Fruit fly (Drosophila melanogaster) whole organism, embryonic: Measurements from ENCODE around the gene sea.

ENCODE experiments used
- Awh ChIP-seq: fragments of 200-800 bp; sonication (Bioruptor generic); IDR thresholded peaks from 2 replicates; pipeline ENCODE4, ENCODE4 v1.3.6; 2022; ENCODE audit warnings: missing biosample characterization, missing genetic modification characterization
- CG10267 ChIP-seq: fragments of 200-800 bp; sonication (Bioruptor generic); optimal IDR thresholded peaks from 2 replicates; lab custom pipeline; 2018; ENCODE audit warnings: missing biosample characterization, mild to moderate bottlenecking, missing genetic modification characterization, moderate library complexity
- CG11085 ChIP-seq: fragments of 200-800 bp; sonication (Bioruptor generic); IDR thresholded peaks from 2 replicates; pipeline ENCODE4 v1.3.6; 2022; ENCODE audit warnings: missing biosample characterization, missing genetic modification characterization
- CG11504 ChIP-seq: fragments of 200-800 bp; sonication (Bioruptor generic); optimal IDR thresholded peaks from 3 replicates; lab custom pipeline; 2019; ENCODE audit warnings: missing biosample characterization, mild to moderate bottlenecking, missing genetic modification characterization, moderate library complexity
- CG12071 ChIP-seq: fragments of 200-800 bp; sonication (Bioruptor generic); optimal IDR thresholded peaks from 3 replicates; lab custom pipeline; 2018; ENCODE audit warnings: missing biosample characterization, mild to moderate bottlenecking, missing genetic modification characterization
- CG12219 ChIP-seq: fragments of 200-800 bp; sonication (Bioruptor generic); optimal IDR thresholded peaks from 3 replicates; lab custom pipeline; 2018; ENCODE audit warnings: missing biosample characterization, mild to moderate bottlenecking, missing genetic modification characterization
- CG12299 ChIP-seq: fragments of 200-800 bp; sonication (Bioruptor generic); optimal IDR thresholded peaks from 2 replicates; lab custom pipeline; 2018; ENCODE audit warnings: missing biosample characterization, mild to moderate bottlenecking, missing genetic modification characterization
- CG13123 ChIP-seq: fragments of 200-800 bp; sonication (Bioruptor generic); optimal IDR thresholded peaks from 2 replicates; lab custom pipeline; 2016; ENCODE audit warnings: missing biosample characterization, missing genetic modification characterization
- CG13287 ChIP-seq: fragments of 200-800 bp; sonication (Bioruptor generic); IDR thresholded peaks from 2 replicates; pipeline ENCODE4 v1.3.6; 2022; ENCODE audit warnings: missing biosample characterization, missing genetic modification characterization; ENCODE audit not compliant: partially characterized antibody
- CG30020 ChIP-seq: fragments of 200-800 bp; optimal IDR thresholded peaks from 2 replicates; lab custom pipeline; 2019; ENCODE audit warnings: missing biosample characterization, mild to moderate bottlenecking, missing genetic modification characterization, moderate library complexity
- CG3407 ChIP-seq: fragments of 200-800 bp; sonication (Bioruptor generic); optimal IDR thresholded peaks from 2 replicates; lab custom pipeline; 2018; ENCODE audit warnings: missing biosample characterization, mild to moderate bottlenecking, missing genetic modification characterization
- CG3847 ChIP-seq: fragments of 200-800 bp; sonication (Bioruptor generic); IDR thresholded peaks from 2 replicates; pipeline ENCODE4 v1.3.6; 2022; ENCODE audit warnings: missing biosample characterization, missing genetic modification characterization
- CG4360 ChIP-seq: fragments of 200-800 bp; sonication (Bioruptor generic); IDR thresholded peaks from 2 replicates; pipeline ENCODE4 v1.3.6; 2022; ENCODE audit warnings: missing biosample characterization, missing genetic modification characterization
- CG6765 ChIP-seq: fragments of 200-800 bp; sonication (Bioruptor generic); optimal IDR thresholded peaks from 3 replicates; lab custom pipeline; 2017; ENCODE audit warnings: missing biosample characterization, mild to moderate bottlenecking, missing genetic modification characterization
- CG7745 ChIP-seq: fragments of 200-800 bp; sonication (Bioruptor generic); optimal IDR thresholded peaks from 2 replicates; lab custom pipeline; 2018; ENCODE audit warnings: missing biosample characterization, mild to moderate bottlenecking, missing genetic modification characterization, moderate library complexity
- CG8478 ChIP-seq: fragments of >200 bp; optimal IDR thresholded peaks from 2 replicates; lab custom pipeline; 2018
- Drgx ChIP-seq: fragments of 200-800 bp; sonication (Bioruptor generic); IDR thresholded peaks from 2 replicates; pipeline ENCODE4 v1.3.6; 2022; ENCODE audit warnings: missing biosample characterization, missing genetic modification characterization
- Hr3 ChIP-seq: fragments of 200-800 bp; sonication (Bioruptor generic); optimal IDR thresholded peaks from 3 replicates; lab custom pipeline; 2016; ENCODE audit warnings: missing biosample characterization, missing genetic modification characterization
- Kr ChIP-seq: fragments of 200-800 bp; sonication (Bioruptor generic); optimal IDR thresholded peaks from 2 replicates; lab custom pipeline; 2017; ENCODE audit warnings: missing biosample characterization, mild to moderate bottlenecking, missing genetic modification characterization
- MBD-R2 ChIP-seq: fragments of 200-800 bp; sonication (Bioruptor generic); IDR thresholded peaks from 2 replicates; pipeline ENCODE4 v1.3.6; 2022; ENCODE audit warnings: missing biosample characterization, missing genetic modification characterization
- NC2α ChIP-seq: fragments of 200-800 bp; sonication (Bioruptor generic); optimal IDR thresholded peaks from 2 replicates; lab custom pipeline; 2016; ENCODE audit warnings: missing biosample characterization, missing genetic modification characterization
- Opbp ChIP-seq: fragments of 200-800 bp; sonication (Bioruptor generic); IDR thresholded peaks from 3 replicates; pipeline ENCODE4 v1.3.6; 2022; ENCODE audit warnings: missing biosample characterization, missing genetic modification characterization; ENCODE audit not compliant: partially characterized antibody
- Ravus ChIP-seq: fragments of 200-800 bp; sonication (Bioruptor generic); IDR thresholded peaks from 2 replicates; pipeline ENCODE4 v1.3.6; 2022; ENCODE audit warnings: missing biosample characterization, missing genetic modification characterization
- Rfx ChIP-seq: fragments of 200-800 bp; sonication (Bioruptor generic); IDR thresholded peaks from 2 replicates; pipeline ENCODE4 v1.3.6; 2022; ENCODE audit warnings: missing biosample characterization, missing genetic modification characterization
- Rx ChIP-seq: fragments of 200-800 bp; sonication (Bioruptor generic); IDR thresholded peaks from 2 replicates; pipeline ENCODE4 v1.3.6; 2022; ENCODE audit warnings: missing biosample characterization, missing genetic modification characterization
- abd-A ChIP-seq: fragments of 200-800 bp; sonication (Bioruptor generic); optimal IDR thresholded peaks from 3 replicates; lab custom pipeline; 2019; ENCODE audit warnings: missing biosample characterization, mild to moderate bottlenecking, missing genetic modification characterization, moderate library complexity
- bsh ChIP-seq, 2 experiments: fragments of 200-800 bp; sonication (Bioruptor generic); optimal IDR thresholded peaks; 2 replicates each; lab custom pipeline; 2017 to 2018; ENCODE audit warnings: mild to moderate bottlenecking in 2 of 2, missing biosample characterization in 2 of 2, missing genetic modification characterization in 2 of 2, moderate library complexity in 1 of 2
- cad ChIP-seq: fragments of >200 bp; optimal IDR thresholded peaks from 2 replicates; lab custom pipeline; 2017; ENCODE audit warnings: missing biosample characterization, missing genetic modification characterization
- ci ChIP-seq: fragments of 200-800 bp; sonication (Bioruptor generic); IDR thresholded peaks from 3 replicates; pipeline ENCODE4 v1.3.6; 2022; ENCODE audit warnings: missing biosample characterization, missing genetic modification characterization
- crol ChIP-seq: fragments of 200-800 bp; sonication (Bioruptor generic); IDR thresholded peaks from 2 replicates; pipeline ENCODE4 v1.3.6; 2022; ENCODE audit warnings: missing biosample characterization, missing genetic modification characterization
- grau ChIP-seq: fragments of 200-800 bp; optimal IDR thresholded peaks from 3 replicates; lab custom pipeline; 2019; ENCODE audit warnings: missing biosample characterization, mild to moderate bottlenecking, missing genetic modification characterization, moderate library complexity
- insv ChIP-seq, 2 experiments: fragments of 200-800 bp; sonication (Bioruptor generic); optimal IDR thresholded peaks; 3 replicates each; lab custom pipeline; 2016 to 2018; ENCODE audit warnings: missing biosample characterization in 2 of 2, missing genetic modification characterization in 2 of 2
- jing ChIP-seq: fragments of 200-800 bp; sonication (Bioruptor generic); optimal IDR thresholded peaks from 2 replicates; lab custom pipeline; 2018; ENCODE audit warnings: missing biosample characterization, mild to moderate bottlenecking, missing genetic modification characterization
- nerfin-1 ChIP-seq: fragments of 200-800 bp; sonication (Bioruptor generic); optimal IDR thresholded peaks from 3 replicates; lab custom pipeline; 2019; ENCODE audit warnings: missing biosample characterization, mild to moderate bottlenecking, missing genetic modification characterization, moderate library complexity
- pros ChIP-seq: fragments of 200-800 bp; sonication (Bioruptor generic); optimal IDR thresholded peaks from 3 replicates; lab custom pipeline; 2019; ENCODE audit warnings: missing biosample characterization, mild to moderate bottlenecking, missing genetic modification characterization, moderate library complexity
- rib ChIP-seq: fragments of 200-800 bp; sonication (Bioruptor generic); IDR thresholded peaks from 2 replicates; pipeline ENCODE4 v1.3.6; 2022; ENCODE audit warnings: missing biosample characterization, missing genetic modification characterization
- sd ChIP-seq: fragments of 200-800 bp; sonication (Bioruptor generic); optimal IDR thresholded peaks from 3 replicates; lab custom pipeline; 2018; ENCODE audit warnings: missing biosample characterization, mild to moderate bottlenecking, missing genetic modification characterization, moderate library complexity
- stwl ChIP-seq: fragments of 200-800 bp; sonication (Bioruptor generic); optimal IDR thresholded peaks from 3 replicates; lab custom pipeline; 2018; ENCODE audit warnings: missing biosample characterization, mild to moderate bottlenecking, missing genetic modification characterization, moderate library complexity
- sug ChIP-seq: fragments of 200-800 bp; optimal IDR thresholded peaks from 2 replicates; lab custom pipeline; 2019; ENCODE audit warnings: missing biosample characterization, mild to moderate bottlenecking, missing genetic modification characterization, moderate library complexity
- tll ChIP-seq, 2 experiments: fragments of 200-800 bp in 1 of 2; fragments of >200 bp in 1 of 2; sonication (Bioruptor generic) in 1 of 2; optimal IDR thresholded peaks; 2 replicates each; lab custom pipeline; 2017 to 2019; ENCODE audit warnings: missing biosample characterization in 2 of 2, missing genetic modification characterization in 2 of 2, mild to moderate bottlenecking in 1 of 2, moderate library complexity in 1 of 2

sea gene

dm6 chr3R:11566769-11567570 is at the start of gene sea, which contains the start of gene fabp (continued):
- peak; percentile 68 for TF ChIP-seq rib
- TF ChIP-seq Rfx (GFP tag; lab: Robert Waterston, UW) = no peak
- no peak for TF ChIP-seq cad
- TF ChIP-seq sd = peak; percentile 85
- TF ChIP-seq NC2α (GFP tag; lab: Kevin White, UChicago) = peak; percentile 22
- no peak for TF ChIP-seq CG12071 (GFP tag; lab: Kevin White, UChicago)
- TF ChIP-seq CG13287 (GFP tag; lab: Robert Waterston, UW) = peak; percentile 46
- TF ChIP-seq MBD-R2 (GFP tag; lab: Robert Waterston, UW) = no peak
- no peak for TF ChIP-seq CG13123 (GFP tag; lab: Kevin White, UChicago)
- no peak for TF ChIP-seq CG7745 (tag; lab: Kevin White, UChicago)
- no peak for TF ChIP-seq CG12219 (GFP tag; lab: Kevin White, UChicago)
- TF ChIP-seq ci (GFP tag; lab: Robert Waterston, UW) = peak; percentile 54; the same call in 2 of the 3 replicates
- TF ChIP-seq stwl (tag; lab: Kevin White, UChicago) = no peak
- TF ChIP-seq sug (tag; lab: Kevin White, UChicago) = peak; percentile 3
- no peak for TF ChIP-seq CG10267 (tag; lab: Kevin White, UChicago)
- TF ChIP-seq abd-A (tag; lab: Kevin White, UChicago) = peak; percentile 59
- TF ChIP-seq grau (tag; lab: Kevin White, UChicago) = peak; percentile 17
- no peak for TF ChIP-seq Hr3 (GFP tag; lab: Kevin White, UChicago)
- no peak for TF ChIP-seq CG4360 (GFP tag; lab: Robert Waterston, UW)
- TF ChIP-seq CG6765 (GFP tag; lab: Kevin White, UChicago) = peak; percentile 45
- peak; percentile 64 for TF ChIP-seq crol (GFP tag; lab: Robert Waterston, UW)

- TF ChIP-seq CG30020 (tag; lab: Kevin White, UChicago) (no peak), Drgx (GFP tag; lab: Robert Waterston, UW) (0 out of 2 replicates have a peak, but pooled peaks have one; percentile 9), CG11504 (tag; lab: Kevin White, UChicago) (peak; percentile 11), bsh (GFP tag; optimal IDR thresholded peaks at IDR 0.05; lab: Kevin White, UChicago) (peak in 1 of 2 experiments; percentile 17)
These were observed 49.4 kb upstream of the sea start for dm6 chr3R:11616219-11616618.

DNA sequence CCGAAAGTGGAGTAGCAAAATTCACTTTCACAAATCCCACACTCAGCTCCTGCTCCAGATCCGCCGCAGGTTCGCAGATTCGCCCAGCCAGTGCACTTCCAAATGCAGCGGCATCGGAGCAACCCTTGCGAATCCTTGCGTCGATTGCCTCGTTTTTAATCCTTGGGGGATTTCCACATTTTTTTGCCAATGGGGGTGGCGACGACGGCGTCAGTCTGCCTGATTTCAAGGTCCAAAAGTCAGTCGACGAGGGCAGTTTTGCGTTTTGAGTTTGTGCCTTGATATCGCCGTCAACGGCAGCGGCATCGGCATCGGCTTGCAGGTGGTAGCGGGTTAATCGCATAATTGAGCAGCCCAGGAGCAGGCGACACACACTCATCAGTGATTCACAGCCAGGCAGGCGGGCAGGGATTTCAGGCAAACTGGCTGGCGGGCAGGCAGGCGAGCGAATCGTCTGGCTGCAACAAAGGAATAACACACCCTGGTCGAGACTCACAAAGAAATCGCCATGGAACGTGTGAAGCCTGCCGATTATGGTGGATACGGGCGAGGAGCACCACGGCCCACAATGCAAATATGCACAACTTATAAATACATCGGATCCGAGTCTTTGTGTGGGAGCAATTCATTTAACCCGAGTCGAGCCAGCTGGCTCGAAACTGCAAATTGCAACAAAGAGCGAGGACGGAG is 48.7 kb upstream of the sea start:
- no peak for TF ChIP-seq CG3407 (GFP tag; lab: Kevin White, UChicago)
- TF ChIP-seq pros = peak; percentile 69
- TF ChIP-seq CG11085 (GFP tag; lab: Robert Waterston, UW) = no peak
- peak; percentile 1 for TF ChIP-seq CG8478 (lab: Kevin White, UChicago)
- no peak for TF ChIP-seq CG3847
- no peak for TF ChIP-seq Rx
- no peak for TF ChIP-seq jing
- peak; percentile 91 for TF ChIP-seq nerfin-1
- TF ChIP-seq CG12299 = no peak
- TF ChIP-seq Awh = 0 out of 2 replicates have a peak, but pooled peaks have one; percentile 16
- TF ChIP-seq Opbp = 0 out of 3 replicates have a peak, but pooled peaks have one; percentile 28
- no peak for TF ChIP-seq insv (GFP tag; optimal IDR thresholded peaks at IDR 0.05; lab: Kevin White, UChicago)
- peak in 1 of 2 experiments; percentile 46 for TF ChIP-seq tll (GFP tag; optimal IDR thresholded peaks at IDR 0.05; lab: Kevin White, UChicago)
- peak; percentile 14 for TF ChIP-seq Kr (GFP tag; lab: Kevin White, UChicago)
- no peak for TF ChIP-seq Ravus (GFP tag; lab: Robert Waterston, UW)
- TF ChIP-seq CG7745 (tag; lab: Kevin White, UChicago) = no peak
- TF ChIP-seq, all 482 proteins: peak for 7
